Fruit fly (Drosophila melanogaster) whole organism, embryonic: ENCODE data around the gene Naa20A.
A peak's percentile ranks its signal among the peaks of the same experiment; 100 is the strongest.

ENCODE experiments used
- Abd-B ChIP-seq: fragments of 200-800 bp; sonication (Bioruptor generic); optimal IDR thresholded peaks from 2 replicates; lab custom pipeline; 2018; ENCODE audit warnings: missing biosample characterization, mild to moderate bottlenecking, missing genetic modification characterization, moderate library complexity
- Atf3 ChIP-seq: fragments of 200-800 bp; sonication (Bioruptor generic); optimal IDR thresholded peaks from 3 replicates; lab custom pipeline; 2016; ENCODE audit warnings: missing biosample characterization, missing genetic modification characterization
- Awh ChIP-seq: fragments of 200-800 bp; sonication (Bioruptor generic); IDR thresholded peaks from 2 replicates; pipeline ENCODE4, ENCODE4 v1.3.6; 2022; ENCODE audit warnings: missing biosample characterization, missing genetic modification characterization
- CG10321 ChIP-seq: fragments of 200-800 bp; sonication (Bioruptor generic); IDR thresholded peaks from 2 replicates; pipeline ENCODE4 v1.3.6; 2022; ENCODE audit warnings: missing biosample characterization, missing genetic modification characterization
- CG10979 ChIP-seq: fragments of 200-800 bp; sonication (Bioruptor generic); optimal IDR thresholded peaks from 2 replicates; lab custom pipeline; 2018; ENCODE audit warnings: missing biosample characterization, mild to moderate bottlenecking, missing genetic modification characterization, moderate library complexity
- CG11093 ChIP-seq: fragments of 200-800 bp; sonication (Bioruptor generic); IDR thresholded peaks from 3 replicates; pipeline ENCODE4 v1.3.6; 2022; ENCODE audit warnings: missing biosample characterization, missing genetic modification characterization
- CG11696 ChIP-seq: fragments of 200-800 bp; sonication (Bioruptor generic); IDR thresholded peaks from 2 replicates; pipeline ENCODE4 v1.3.6; 2022; ENCODE audit warnings: missing biosample characterization, missing genetic modification characterization
- CG14667 ChIP-seq: fragments of 200-800 bp; sonication (Bioruptor generic); IDR thresholded peaks from 2 replicates; pipeline ENCODE4 v1.3.6; 2022; ENCODE audit warnings: missing biosample characterization, missing genetic modification characterization
- CG16863 ChIP-seq: fragments of 200-800 bp; sonication (Bioruptor generic); optimal IDR thresholded peaks from 3 replicates; lab custom pipeline; 2016; ENCODE audit warnings: missing biosample characterization, missing genetic modification characterization
- CG17568 ChIP-seq: fragments of 200-800 bp; sonication (Bioruptor generic); optimal IDR thresholded peaks from 2 replicates; lab custom pipeline; 2018; ENCODE audit warnings: missing biosample characterization, mild to moderate bottlenecking, missing genetic modification characterization, moderate library complexity
- CG30403 ChIP-seq: fragments of 200-800 bp; sonication (Bioruptor generic); optimal IDR thresholded peaks from 3 replicates; lab custom pipeline; 2016; ENCODE audit warnings: missing biosample characterization, missing genetic modification characterization
- CG31224 ChIP-seq: fragments of 200-800 bp; sonication (Bioruptor generic); IDR thresholded peaks from 2 replicates; pipeline ENCODE4 v1.3.6; 2022; ENCODE audit warnings: missing biosample characterization, missing genetic modification characterization
- CG32532 ChIP-seq: fragments of 200-800 bp; sonication (Bioruptor generic); IDR thresholded peaks from 2 replicates; pipeline ENCODE4 v1.3.6; 2022; ENCODE audit warnings: missing biosample characterization, missing genetic modification characterization
- CG4707 ChIP-seq: fragments of 200-800 bp; sonication (Bioruptor generic); optimal IDR thresholded peaks from 2 replicates; lab custom pipeline; 2018; ENCODE audit warnings: missing biosample characterization, mild to moderate bottlenecking, missing genetic modification characterization, moderate library complexity
- CG6254 ChIP-seq: fragments of 200-800 bp; sonication (Bioruptor generic); optimal IDR thresholded peaks from 3 replicates; lab custom pipeline; 2017; ENCODE audit warnings: mild to moderate bottlenecking, missing biosample characterization, missing genetic modification reagents, missing genetic modification characterization
- CG6854 ChIP-seq: fragments of 200-800 bp; sonication (Bioruptor generic); optimal IDR thresholded peaks from 3 replicates; lab custom pipeline; 2017; ENCODE audit warnings: missing biosample characterization, mild to moderate bottlenecking, missing genetic modification characterization
- CG7357 ChIP-seq: fragments of 200-800 bp; sonication (Bioruptor generic); IDR thresholded peaks from 3 replicates; pipeline ENCODE4 v1.3.6; 2022; ENCODE audit warnings: missing biosample characterization, missing genetic modification characterization
- CG7372 ChIP-seq: fragments of 200-800 bp; sonication (Bioruptor generic); IDR thresholded peaks from 2 replicates; pipeline ENCODE4 v1.3.6; 2022; ENCODE audit warnings: missing biosample characterization, missing genetic modification characterization
- Chrac-16 ChIP-seq: fragments of 200-800 bp; sonication (Bioruptor generic); optimal IDR thresholded peaks from 3 replicates; lab custom pipeline; 2016; ENCODE audit warnings: missing biosample characterization, missing genetic modification characterization
- Dll ChIP-seq: fragments of 200-800 bp; sonication (Bioruptor generic); IDR thresholded peaks from 4 replicates; pipeline ENCODE4 v1.3.6; 2022; ENCODE audit warnings: missing biosample characterization, missing genetic modification characterization; ENCODE audit not compliant: partially characterized antibody
- Fer3 ChIP-seq: fragments of 200-800 bp; sonication (Bioruptor generic); optimal IDR thresholded peaks from 2 replicates; lab custom pipeline; 2018; ENCODE audit warnings: missing biosample characterization, mild to moderate bottlenecking, missing genetic modification characterization, moderate library complexity
- HHEX ChIP-seq: fragments of 200-800 bp; sonication (Bioruptor generic); optimal IDR thresholded peaks from 3 replicates; lab custom pipeline; 2017; ENCODE audit warnings: missing biosample characterization, mild to moderate bottlenecking, missing genetic modification characterization, missing genetic modification reagents
- HmgZ ChIP-seq: fragments of 200-800 bp; sonication (Bioruptor generic); optimal IDR thresholded peaks from 2 replicates; lab custom pipeline; 2018; ENCODE audit warnings: missing biosample characterization, mild to moderate bottlenecking, missing genetic modification characterization
- Hmr ChIP-seq: fragments of 200-800 bp; sonication (Bioruptor generic); optimal IDR thresholded peaks from 3 replicates; lab custom pipeline; 2017; ENCODE audit warnings: mild to moderate bottlenecking, missing biosample characterization, missing genetic modification reagents, missing genetic modification characterization
- Hr78 ChIP-seq, 2 experiments: fragments of 200-800 bp in 1 of 2; fragments of >200 bp in 1 of 2; sonication (Bioruptor generic) in 1 of 2; optimal IDR thresholded peaks; 2 replicates each; lab custom pipeline; 2017 to 2019; ENCODE audit warnings: missing biosample characterization in 2 of 2, missing genetic modification characterization in 2 of 2, mild to moderate bottlenecking in 1 of 2, moderate library complexity in 1 of 2
- Myb ChIP-seq: fragments of 200-800 bp; sonication (Bioruptor generic); optimal IDR thresholded peaks from 2 replicates; lab custom pipeline; 2016; ENCODE audit warnings: missing biosample characterization, missing genetic modification characterization
- NC2β ChIP-seq: fragments of 200-800 bp; sonication (Bioruptor generic); optimal IDR thresholded peaks from 2 replicates; lab custom pipeline; 2016; ENCODE audit warnings: missing biosample characterization, missing genetic modification characterization
- Optix ChIP-seq: fragments of 200-800 bp; sonication (Bioruptor generic); IDR thresholded peaks from 3 replicates; pipeline ENCODE4 v1.3.6; 2022; ENCODE audit warnings: missing biosample characterization, missing genetic modification characterization
- ash1 ChIP-seq: fragments of 200-800 bp; sonication (Bioruptor generic); optimal IDR thresholded peaks from 2 replicates; lab custom pipeline; 2018; ENCODE audit warnings: missing biosample characterization, mild to moderate bottlenecking, missing genetic modification characterization
- bigmax ChIP-seq: fragments of 200-800 bp; sonication (Bioruptor generic); optimal IDR thresholded peaks from 2 replicates; lab custom pipeline; 2018; ENCODE audit warnings: missing biosample characterization, mild to moderate bottlenecking, missing genetic modification characterization
- bsh ChIP-seq, 2 experiments: fragments of 200-800 bp; sonication (Bioruptor generic); optimal IDR thresholded peaks; 2 replicates each; lab custom pipeline; 2017 to 2018; ENCODE audit warnings: mild to moderate bottlenecking in 2 of 2, missing biosample characterization in 2 of 2, missing genetic modification characterization in 2 of 2, moderate library complexity in 1 of 2
- cato ChIP-seq: fragments of 200-800 bp; sonication (Bioruptor generic); optimal IDR thresholded peaks from 2 replicates; lab custom pipeline; 2016; ENCODE audit warnings: missing biosample characterization, missing genetic modification characterization, borderline replicate concordance
- gfzf ChIP-seq: fragments of 200-800 bp; sonication (Bioruptor generic); optimal IDR thresholded peaks from 2 replicates; lab custom pipeline; 2016; ENCODE audit warnings: missing biosample characterization, mild to moderate bottlenecking, missing genetic modification characterization, moderate library complexity
- grau ChIP-seq: fragments of 200-800 bp; optimal IDR thresholded peaks from 3 replicates; lab custom pipeline; 2019; ENCODE audit warnings: missing biosample characterization, mild to moderate bottlenecking, missing genetic modification characterization, moderate library complexity
- mirr ChIP-seq: fragments of 200-800 bp; sonication (Bioruptor generic); optimal IDR thresholded peaks from 3 replicates; lab custom pipeline; 2018; ENCODE audit warnings: missing biosample characterization, mild to moderate bottlenecking, missing genetic modification characterization
- nerfin-2 ChIP-seq: fragments of 200-800 bp; sonication (Bioruptor generic); IDR thresholded peaks from 2 replicates; pipeline ENCODE4 v1.3.6; 2022; ENCODE audit warnings: missing biosample characterization, missing genetic modification characterization; ENCODE audit not compliant: partially characterized antibody
- nom ChIP-seq: fragments of 200-800 bp; sonication (Bioruptor generic); optimal IDR thresholded peaks from 2 replicates; lab custom pipeline; 2017; ENCODE audit warnings: missing biosample characterization, missing genetic modification characterization, mild to moderate bottlenecking, moderate library complexity, missing genetic modification reagents
- pnt ChIP-seq: fragments of 200-800 bp; sonication (Bioruptor generic); optimal IDR thresholded peaks from 3 replicates; lab custom pipeline; 2016; ENCODE audit warnings: missing biosample characterization, missing genetic modification characterization
- prd ChIP-seq, 3 experiments: fragments of >200 bp in 2 of 3; fragments of 200-800 bp in 1 of 3; sonication (Bioruptor generic) in 1 of 3; optimal IDR thresholded peaks in 2 of 3; IDR thresholded peaks in 1 of 3; 2 replicates in 2 of 3; 3 replicates in 1 of 3; pipeline versions ENCODE4 v1.3.6 to Lab custom; 2017 to 2022; ENCODE audit warnings: missing biosample characterization in 1 of 3, missing genetic modification characterization in 1 of 3
- psq ChIP-seq: fragments of 200-800 bp; sonication (Bioruptor generic); optimal IDR thresholded peaks from 2 replicates; lab custom pipeline; 2017; ENCODE audit warnings: missing biosample characterization, missing genetic modification characterization
- repo ChIP-seq: fragments of 200-800 bp; sonication (Bioruptor generic); optimal IDR thresholded peaks from 2 replicates; lab custom pipeline; 2016; ENCODE audit warnings: missing biosample characterization, missing genetic modification characterization
- salm ChIP-seq: fragments of 200-800 bp; sonication (Bioruptor generic); optimal IDR thresholded peaks from 2 replicates; lab custom pipeline; 2018; ENCODE audit warnings: missing biosample characterization, mild to moderate bottlenecking, missing genetic modification characterization
- sc ChIP-seq, 3 experiments: fragments of >200 bp in 2 of 3; fragments of 200-800 bp in 1 of 3; sonication (Bioruptor generic) in 1 of 3; optimal IDR thresholded peaks; 2 replicates in 2 of 3; 3 replicates in 1 of 3; lab custom pipeline; 2017; ENCODE audit warnings: mild to moderate bottlenecking in 1 of 3, missing biosample characterization in 1 of 3, missing genetic modification characterization in 1 of 3, missing genetic modification reagents in 1 of 3
- sob ChIP-seq: fragments of 200-800 bp; sonication (Bioruptor generic); IDR thresholded peaks from 2 replicates; pipeline ENCODE4 v1.3.6; 2022; ENCODE audit warnings: missing biosample characterization, missing genetic modification characterization
- tgo ChIP-seq: fragments of 200-800 bp; sonication (Bioruptor generic); IDR thresholded peaks from 3 replicates; pipeline ENCODE4 v1.3.6; 2022; ENCODE audit warnings: missing biosample characterization, missing genetic modification characterization
- toy ChIP-seq: fragments of 200-800 bp; sonication (Bioruptor generic); IDR thresholded peaks from 2 replicates; pipeline ENCODE4 v1.3.6; 2022; ENCODE audit warnings: missing biosample characterization, missing genetic modification characterization
- unpg ChIP-seq: fragments of 200-800 bp; sonication (Bioruptor generic); optimal IDR thresholded peaks from 3 replicates; lab custom pipeline; 2018; ENCODE audit warnings: missing biosample characterization, mild to moderate bottlenecking, missing genetic modification characterization, moderate library complexity

Naa20A gene

DNA sequence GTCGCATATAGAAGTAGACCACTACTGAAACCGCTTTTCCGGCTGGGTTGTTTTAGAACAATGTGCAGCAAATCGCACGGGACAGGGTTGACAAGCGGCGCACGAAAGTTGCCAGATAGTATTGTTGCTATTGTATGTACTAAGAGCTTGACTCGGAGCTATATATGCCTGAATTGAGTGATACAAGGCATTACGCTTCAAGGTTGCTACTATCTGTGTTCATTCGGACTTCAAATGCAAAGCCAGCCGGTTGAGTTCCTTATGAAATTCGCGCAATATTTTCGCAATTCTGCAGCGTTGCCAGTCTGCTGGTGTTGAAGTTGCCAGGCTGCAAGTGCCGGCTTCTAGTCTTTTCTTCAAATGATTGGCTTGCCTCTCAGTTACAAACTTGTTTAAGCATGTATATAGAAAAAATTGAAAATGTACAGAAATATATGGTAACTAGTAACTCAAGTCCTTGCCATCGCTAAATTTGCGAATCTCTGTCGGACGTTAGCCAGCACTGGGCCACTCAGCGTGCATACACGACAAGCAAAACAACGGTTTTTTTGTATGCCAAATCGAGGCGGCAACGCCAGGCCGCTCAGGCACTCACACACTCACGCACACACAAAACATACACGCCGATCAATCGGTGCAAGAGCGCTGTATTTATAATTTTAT is 29.0 kb upstream of the Naa20A start, which contains the start of the genes Ranbp21 and Elys (continued):
- TF ChIP-seq nom (GFP tag; lab: Kevin White, UChicago) (no peak), CG31224 (peak; percentile 47; the same call in 1 of the 2 replicates), gfzf (GFP tag; lab: Kevin White, UChicago) (peak; percentile 28), NC2β (peak; percentile 29), grau (peak; percentile 40), Atf3 (GFP tag; lab: Kevin White, UChicago) (peak; percentile 32), repo (no peak), CG32532 (GFP tag; lab: Robert Waterston, UW) (peak; percentile 40; the same call in 1 of the 2 replicates), toy (no peak), CG11093 (GFP tag; lab: Robert Waterston, UW) (peak; percentile 51; the same call in 2 of the 3 replicates), sob (GFP tag; lab: Robert Waterston, UW) (peak; percentile 41; the same call in 1 of the 2 replicates), sc (optimal IDR thresholded peaks at IDR 0.05; lab: Kevin White, UChicago) (no peak), sc (GFP tag; optimal IDR thresholded peaks at IDR 0.05; lab: Kevin White, UChicago) (no peak), Chrac-16 (peak; percentile 71), CG10321 (GFP tag; lab: Robert Waterston, UW) (no peak), CG7372 (peak; percentile 32; the same call in 1 of the 2 replicates), CG10979 (tag; lab: Kevin White, UChicago) (peak; percentile 6), Optix (GFP tag; lab: Robert Waterston, UW) (peak; percentile 57; the same call in 2 of the 3 replicates), CG6254 (GFP tag; lab: Kevin White, UChicago) (no peak), CG14667 (peak; percentile 37; the same call in 1 of the 2 replicates), bigmax (GFP tag; lab: Kevin White, UChicago) (no peak), CG16863 (GFP tag; lab: Kevin White, UChicago) (peak; percentile 56), CG11696 (GFP tag; lab: Robert Waterston, UW) (no peak), salm (no peak), CG7357 (GFP tag; lab: Robert Waterston, UW) (peak; percentile 42; the same call in 1 of the 3 replicates), unpg (GFP tag; lab: Kevin White, UChicago) (no peak), bsh (GFP tag; optimal IDR thresholded peaks at IDR 0.05; lab: Kevin White, UChicago) (peak in 1 of 2 experiments; percentile 31), Dll (GFP tag; lab: Robert Waterston, UW) (peak; percentile 31; the same call in 1 of the 4 replicates), HmgZ (tag; lab: Kevin White, UChicago) (peak; percentile 28), ash1 (no peak), HHEX (GFP tag; lab: Kevin White, UChicago) (no peak), pnt (GFP tag; lab: Kevin White, UChicago) (peak; percentile 62), cato (no peak), psq (GFP tag; lab: Kevin White, UChicago) (no peak), Abd-B (GFP tag; lab: Kevin White, UChicago) (peak; percentile 37), prd (optimal IDR thresholded peaks at IDR 0.05; lab: Kevin White, UChicago) (no peak), prd (GFP tag; IDR thresholded peaks at IDR 0.05; lab: Robert Waterston, UW) (peak; percentile 75), CG30403 (peak; percentile 71), Awh (GFP tag; lab: Robert Waterston, UW) (0 out of 2 replicates have a peak, but pooled peaks have one; percentile 29), Myb (GFP tag; lab: Kevin White, UChicago) (peak; percentile 94), CG4707 (no peak), Fer3 (tag; lab: Kevin White, UChicago) (peak; percentile 3), CG17568 (GFP tag; lab: Kevin White, UChicago) (no peak), nerfin-2 (no peak), CG6854 (GFP tag; lab: Kevin White, UChicago) (no peak), tgo (GFP tag; lab: Robert Waterston, UW) (peak; percentile 44; the same call in 1 of the 3 replicates), Hr78 (GFP tag; optimal IDR thresholded peaks at IDR 0.05; lab: Kevin White, UChicago) (no peak), Hmr (GFP tag; lab: Kevin White, UChicago) (no peak), mirr (no peak)
